Fruit fly (Drosophila melanogaster) whole organism, embryonic: ENCODE measurements around the gene side-III.
A peak's percentile ranks its signal among the peaks of the same experiment; 100 is the strongest.

Experiments used
- CG10321 ChIP-seq: fragments of 200-800 bp; sonication (Bioruptor generic); IDR thresholded peaks from 2 replicates; pipeline ENCODE4 v1.3.6; 2022; ENCODE audit warnings: missing biosample characterization, missing genetic modification characterization
- CG10959 ChIP-seq: fragments of 200-800 bp; sonication (Bioruptor generic); IDR thresholded peaks from 2 replicates; pipeline ENCODE4 v1.3.6; 2022; ENCODE audit warnings: missing biosample characterization, missing genetic modification characterization
- CG11093 ChIP-seq: fragments of 200-800 bp; sonication (Bioruptor generic); IDR thresholded peaks from 3 replicates; pipeline ENCODE4 v1.3.6; 2022; ENCODE audit warnings: missing biosample characterization, missing genetic modification characterization
- CG1233 ChIP-seq: fragments of 200-800 bp; sonication (Bioruptor generic); optimal IDR thresholded peaks from 4 replicates; lab custom pipeline; 2018; ENCODE audit warnings: missing biosample characterization, mild to moderate bottlenecking, missing genetic modification characterization
- CG14667 ChIP-seq: fragments of 200-800 bp; sonication (Bioruptor generic); IDR thresholded peaks from 2 replicates; pipeline ENCODE4 v1.3.6; 2022; ENCODE audit warnings: missing biosample characterization, missing genetic modification characterization
- CG14965 ChIP-seq: fragments of 200-800 bp; sonication (Bioruptor generic); optimal IDR thresholded peaks from 2 replicates; lab custom pipeline; 2016; ENCODE audit warnings: missing biosample characterization, missing genetic modification characterization, borderline replicate concordance
- CG15514 ChIP-seq: fragments of 200-800 bp; sonication (Bioruptor generic); optimal IDR thresholded peaks from 3 replicates; lab custom pipeline; 2017; ENCODE audit warnings: missing biosample characterization, missing genetic modification characterization, mild to moderate bottlenecking, moderate library complexity, missing genetic modification reagents
- CG16863 ChIP-seq: fragments of 200-800 bp; sonication (Bioruptor generic); optimal IDR thresholded peaks from 3 replicates; lab custom pipeline; 2016; ENCODE audit warnings: missing biosample characterization, missing genetic modification characterization
- CG18619 ChIP-seq: fragments of 200-800 bp; sonication (Bioruptor generic); optimal IDR thresholded peaks from 3 replicates; lab custom pipeline; 2017; ENCODE audit warnings: missing biosample characterization, mild to moderate bottlenecking, missing genetic modification characterization
- CG2202 ChIP-seq: fragments of 200-800 bp; sonication (Bioruptor generic); optimal IDR thresholded peaks from 2 replicates; lab custom pipeline; 2018; ENCODE audit warnings: missing biosample characterization, mild to moderate bottlenecking, missing genetic modification characterization
- CG2678 ChIP-seq: fragments of 200-800 bp; sonication (Bioruptor generic); optimal IDR thresholded peaks from 3 replicates; lab custom pipeline; 2019; ENCODE audit warnings: missing biosample characterization, mild to moderate bottlenecking, missing genetic modification characterization, moderate library complexity
- CG5245 ChIP-seq: fragments of 200-800 bp; sonication (Bioruptor generic); optimal IDR thresholded peaks from 3 replicates; lab custom pipeline; 2016; ENCODE audit warnings: missing biosample characterization, missing genetic modification characterization
- CG8281 ChIP-seq: fragments of 200-800 bp; sonication (Bioruptor generic); optimal IDR thresholded peaks from 2 replicates; lab custom pipeline; 2018; ENCODE audit warnings: missing biosample characterization, mild to moderate bottlenecking, missing genetic modification characterization, moderate library complexity
- CG8765 ChIP-seq: fragments of 200-800 bp; sonication (Bioruptor generic); IDR thresholded peaks from 2 replicates; pipeline ENCODE4 v1.3.6; 2022; ENCODE audit warnings: missing biosample characterization, missing genetic modification characterization
- CG9932 ChIP-seq: fragments of 200-800 bp; sonication (Bioruptor generic); IDR thresholded peaks from 2 replicates; pipeline ENCODE4 v1.3.6; 2022; ENCODE audit warnings: missing biosample characterization, missing genetic modification characterization
- Deaf1 ChIP-seq: fragments of 200-800 bp; optimal IDR thresholded peaks from 3 replicates; lab custom pipeline; 2019; ENCODE audit warnings: missing biosample characterization, mild to moderate bottlenecking, missing genetic modification characterization, moderate library complexity
- Ets97D ChIP-seq: fragments of 200-800 bp; sonication (Bioruptor generic); optimal IDR thresholded peaks from 3 replicates; lab custom pipeline; 2016; ENCODE audit warnings: missing biosample characterization, missing genetic modification characterization
- Fer2 ChIP-seq: fragments of 200-800 bp; sonication (Bioruptor generic); optimal IDR thresholded peaks from 2 replicates; lab custom pipeline; 2018; ENCODE audit warnings: missing biosample characterization, mild to moderate bottlenecking, missing genetic modification characterization, moderate library complexity
- Fer3 ChIP-seq: fragments of 200-800 bp; sonication (Bioruptor generic); optimal IDR thresholded peaks from 2 replicates; lab custom pipeline; 2018; ENCODE audit warnings: missing biosample characterization, mild to moderate bottlenecking, missing genetic modification characterization, moderate library complexity
- H15 ChIP-seq: fragments of 200-800 bp; sonication (Bioruptor generic); IDR thresholded peaks from 3 replicates; pipeline ENCODE4 v1.3.6; 2022; ENCODE audit warnings: missing biosample characterization, missing genetic modification characterization
- HHEX ChIP-seq: fragments of 200-800 bp; sonication (Bioruptor generic); optimal IDR thresholded peaks from 3 replicates; lab custom pipeline; 2017; ENCODE audit warnings: missing biosample characterization, mild to moderate bottlenecking, missing genetic modification characterization, missing genetic modification reagents
- Hmr ChIP-seq: fragments of 200-800 bp; sonication (Bioruptor generic); optimal IDR thresholded peaks from 3 replicates; lab custom pipeline; 2017; ENCODE audit warnings: mild to moderate bottlenecking, missing biosample characterization, missing genetic modification reagents, missing genetic modification characterization
- MBD-R2 ChIP-seq: fragments of 200-800 bp; sonication (Bioruptor generic); IDR thresholded peaks from 2 replicates; pipeline ENCODE4 v1.3.6; 2022; ENCODE audit warnings: missing biosample characterization, missing genetic modification characterization
- Meics ChIP-seq: fragments of 200-800 bp; sonication (Bioruptor generic); optimal IDR thresholded peaks from 2 replicates; lab custom pipeline; 2017; ENCODE audit warnings: missing biosample characterization, mild to moderate bottlenecking, missing genetic modification characterization
- Neu2 ChIP-seq: fragments of 200-800 bp; sonication (Bioruptor generic); optimal IDR thresholded peaks from 3 replicates; lab custom pipeline; 2016; ENCODE audit warnings: missing biosample characterization, missing genetic modification characterization, borderline replicate concordance
- Nf-YA ChIP-seq: fragments of 200-800 bp; sonication (Bioruptor generic); IDR thresholded peaks from 2 replicates; pipeline ENCODE4 v1.3.6; 2022; ENCODE audit warnings: missing biosample characterization, missing genetic modification characterization
- Opbp ChIP-seq: fragments of 200-800 bp; sonication (Bioruptor generic); IDR thresholded peaks from 3 replicates; pipeline ENCODE4 v1.3.6; 2022; ENCODE audit warnings: missing biosample characterization, missing genetic modification characterization; ENCODE audit not compliant: partially characterized antibody
- Optix ChIP-seq: fragments of 200-800 bp; sonication (Bioruptor generic); IDR thresholded peaks from 3 replicates; pipeline ENCODE4 v1.3.6; 2022; ENCODE audit warnings: missing biosample characterization, missing genetic modification characterization
- Ptx1 ChIP-seq: fragments of 200-800 bp; sonication (Bioruptor generic); IDR thresholded peaks from 2 replicates; pipeline ENCODE4 v1.3.6; 2022; ENCODE audit warnings: missing biosample characterization, missing genetic modification characterization
- da ChIP-seq: fragments of 200-800 bp; sonication (Bioruptor generic); optimal IDR thresholded peaks from 2 replicates; lab custom pipeline; 2016; ENCODE audit warnings: missing biosample characterization, missing genetic modification characterization
- dati ChIP-seq: fragments of 200-800 bp; sonication (Bioruptor generic); IDR thresholded peaks from 2 replicates; pipeline ENCODE4 v1.3.6; 2022; ENCODE audit warnings: missing biosample characterization, missing genetic modification characterization
- dimm ChIP-seq: fragments of 200-800 bp; sonication (Bioruptor generic); IDR thresholded peaks from 2 replicates; pipeline ENCODE4 v1.3.6; 2022; ENCODE audit warnings: missing biosample characterization, missing genetic modification characterization
- dmrt11E ChIP-seq: fragments of 200-800 bp; sonication (Bioruptor generic); optimal IDR thresholded peaks from 3 replicates; lab custom pipeline; 2018; ENCODE audit warnings: missing biosample characterization, mild to moderate bottlenecking, missing genetic modification characterization, moderate library complexity
- fd102C ChIP-seq: fragments of 200-800 bp; sonication (Bioruptor generic); optimal IDR thresholded peaks from 2 replicates; lab custom pipeline; 2018; ENCODE audit warnings: missing biosample characterization, mild to moderate bottlenecking, missing genetic modification characterization, moderate library complexity
- gfzf ChIP-seq: fragments of 200-800 bp; sonication (Bioruptor generic); optimal IDR thresholded peaks from 2 replicates; lab custom pipeline; 2016; ENCODE audit warnings: missing biosample characterization, mild to moderate bottlenecking, missing genetic modification characterization, moderate library complexity
- gsb ChIP-seq: fragments of 200-800 bp; sonication (Bioruptor generic); IDR thresholded peaks from 2 replicates; pipeline ENCODE4 v1.3.6; 2022; ENCODE audit warnings: missing biosample characterization, missing genetic modification characterization
- gsb-n ChIP-seq: fragments of 200-800 bp; sonication (Bioruptor generic); optimal IDR thresholded peaks from 3 replicates; lab custom pipeline; 2018; ENCODE audit warnings: missing biosample characterization, mild to moderate bottlenecking, missing genetic modification characterization
- hkb ChIP-seq, 2 experiments: fragments of 200-800 bp in 1 of 2; fragments of >200 bp in 1 of 2; sonication (Bioruptor generic) in 1 of 2; IDR thresholded peaks in 1 of 2; optimal IDR thresholded peaks in 1 of 2; 2 replicates each; pipeline versions ENCODE4 v1.3.6 to Lab custom; 2017 to 2022; ENCODE audit warnings: missing biosample characterization in 1 of 2, missing genetic modification characterization in 1 of 2
- jigr1 ChIP-seq: fragments of 200-800 bp; sonication (Bioruptor generic); IDR thresholded peaks from 3 replicates; pipeline ENCODE4 v1.3.6; 2022; ENCODE audit warnings: missing biosample characterization, missing genetic modification characterization
- ken ChIP-seq: fragments of 200-800 bp; sonication (Bioruptor generic); IDR thresholded peaks from 3 replicates; pipeline ENCODE4 v1.3.6; 2022; ENCODE audit warnings: missing biosample characterization, missing genetic modification characterization
- maf-S ChIP-seq: fragments of 200-800 bp; sonication (Bioruptor generic); optimal IDR thresholded peaks from 2 replicates; lab custom pipeline; 2016; ENCODE audit warnings: missing biosample characterization, missing genetic modification characterization
- mld ChIP-seq: fragments of 200-800 bp; sonication (Bioruptor generic); IDR thresholded peaks from 3 replicates; pipeline ENCODE4 v1.3.6; 2022; ENCODE audit warnings: missing biosample characterization, missing genetic modification characterization; ENCODE audit not compliant: partially characterized antibody
- nerfin-1 ChIP-seq: fragments of 200-800 bp; sonication (Bioruptor generic); optimal IDR thresholded peaks from 3 replicates; lab custom pipeline; 2019; ENCODE audit warnings: missing biosample characterization, mild to moderate bottlenecking, missing genetic modification characterization, moderate library complexity
- oc ChIP-seq: fragments of 200-800 bp; sonication (Bioruptor generic); optimal IDR thresholded peaks from 2 replicates; lab custom pipeline; 2018; ENCODE audit warnings: missing biosample characterization, mild to moderate bottlenecking, missing genetic modification characterization, moderate library complexity
- pfk ChIP-seq: fragments of 200-800 bp; sonication (Bioruptor generic); optimal IDR thresholded peaks from 2 replicates; lab custom pipeline; 2018; ENCODE audit warnings: missing biosample characterization, mild to moderate bottlenecking, missing genetic modification characterization, moderate library complexity
- pros ChIP-seq: fragments of 200-800 bp; sonication (Bioruptor generic); optimal IDR thresholded peaks from 3 replicates; lab custom pipeline; 2019; ENCODE audit warnings: missing biosample characterization, mild to moderate bottlenecking, missing genetic modification characterization, moderate library complexity
- repo ChIP-seq: fragments of 200-800 bp; sonication (Bioruptor generic); optimal IDR thresholded peaks from 2 replicates; lab custom pipeline; 2016; ENCODE audit warnings: missing biosample characterization, missing genetic modification characterization
- stwl ChIP-seq: fragments of 200-800 bp; sonication (Bioruptor generic); optimal IDR thresholded peaks from 3 replicates; lab custom pipeline; 2018; ENCODE audit warnings: missing biosample characterization, mild to moderate bottlenecking, missing genetic modification characterization, moderate library complexity
- tna ChIP-seq: fragments of 200-800 bp; sonication (Bioruptor generic); IDR thresholded peaks from 2 replicates; pipeline ENCODE4 v1.3.6; 2022; ENCODE audit warnings: missing biosample characterization, missing genetic modification characterization; ENCODE audit not compliant: partially characterized antibody
- wdn ChIP-seq: fragments of 200-800 bp; sonication (Bioruptor generic); IDR thresholded peaks from 2 replicates; pipeline ENCODE4 v1.3.6; 2022; ENCODE audit warnings: missing biosample characterization, missing genetic modification characterization
- yki ChIP-seq: fragments of >200 bp; optimal IDR thresholded peaks from 3 replicates; lab custom pipeline; 2018

side-III gene

dm6 chr3R:5824456-5824855 lies 134.9 kb downstream of the side-III start, which contains the start of the genes Sec20 and dgrn (continued):
- TF ChIP-seq CG8765 (GFP tag; lab: Robert Waterston, UW) (no peak), Nf-YA (GFP tag; lab: Robert Waterston, UW) (no peak), fd102C (peak; percentile 15), Meics (GFP tag; lab: Kevin White, UChicago) (peak; percentile 46), mld (GFP tag; lab: Robert Waterston, UW) (peak; percentile 92), Fer3 (peak; percentile 56), Deaf1 (tag; lab: Kevin White, UChicago) (peak; percentile 63), gsb (GFP tag; lab: Robert Waterston, UW) (no peak), gfzf (peak; percentile 50), maf-S (no peak), CG2678 (tag; lab: Kevin White, UChicago) (no peak), CG10959 (peak; percentile 28; the same call in 1 of the 2 replicates), Ets97D (peak; percentile 67), CG18619 (peak; percentile 46), CG10321 (GFP tag; lab: Robert Waterston, UW) (no peak), nerfin-1 (peak; percentile 60), Hmr (GFP tag; lab: Kevin White, UChicago) (peak; percentile 70), pfk (GFP tag; lab: Kevin White, UChicago) (no peak), tna (GFP tag; lab: Robert Waterston, UW) (peak; percentile 87), CG5245 (GFP tag; lab: Kevin White, UChicago) (peak; percentile 27), CG2202 (tag; lab: Kevin White, UChicago) (peak; percentile 37), oc (tag; lab: Kevin White, UChicago) (peak; percentile 26), gsb-n (tag; lab: Kevin White, UChicago) (no peak), Neu2 (GFP tag; lab: Kevin White, UChicago) (no peak), CG14965 (GFP tag; lab: Kevin White, UChicago) (no peak), ken (0 out of 3 replicates have a peak, but pooled peaks have one; percentile 49), HHEX (GFP tag; lab: Kevin White, UChicago) (peak; percentile 7), dimm (GFP tag; lab: Robert Waterston, UW) (no peak), repo (GFP tag; lab: Kevin White, UChicago) (no peak), pros (GFP tag; lab: Kevin White, UChicago) (no peak), CG1233 (GFP tag; lab: Kevin White, UChicago) (peak; percentile 13), Ptx1 (GFP tag; lab: Robert Waterston, UW) (peak; percentile 75), Fer2 (tag; lab: Kevin White, UChicago) (peak; percentile 43), yki (lab: Kevin White, UChicago) (no peak), CG9932 (GFP tag; lab: Robert Waterston, UW) (peak; percentile 87), hkb (optimal IDR thresholded peaks at IDR 0.05; lab: Kevin White, UChicago) (no peak), hkb (GFP tag; IDR thresholded peaks at IDR 0.05; lab: Robert Waterston, UW) (peak; percentile 46; the same call in 1 of the 2 replicates), jigr1 (GFP tag; lab: Robert Waterston, UW) (no peak), CG8281 (tag; lab: Kevin White, UChicago) (no peak), MBD-R2 (GFP tag; lab: Robert Waterston, UW) (peak; percentile 92), Opbp (GFP tag; lab: Robert Waterston, UW) (peak; percentile 94), CG14667 (no peak), stwl (tag; lab: Kevin White, UChicago) (peak; percentile 90), Optix (GFP tag; lab: Robert Waterston, UW) (no peak), dmrt11E (tag; lab: Kevin White, UChicago) (peak; percentile 75), wdn (GFP tag; lab: Robert Waterston, UW) (no peak), da (GFP tag; lab: Kevin White, UChicago) (no peak), CG11093 (GFP tag; lab: Robert Waterston, UW) (no peak), H15 (no peak; the same call in 2 of the 3 replicates), dati (GFP tag; lab: Robert Waterston, UW) (no peak), CG15514 (GFP tag; lab: Kevin White, UChicago) (peak; percentile 64), CG16863 (GFP tag; lab: Kevin White, UChicago) (no peak)
